Fruit fly (Drosophila melanogaster) whole organism, prepupa: ENCODE results near the gene Ssadh.

Source experiments
- Blimp-1 ChIP-seq: fragments of 200-800 bp; sonication (Bioruptor generic); optimal IDR thresholded peaks from 3 replicates; lab custom pipeline; 2017; ENCODE audit warnings: missing biosample characterization, missing genetic modification characterization, mild to moderate bottlenecking, moderate library complexity, missing genetic modification reagents
- CG10631 ChIP-seq: fragments of 200-800 bp; sonication (Bioruptor generic); optimal IDR thresholded peaks from 2 replicates; lab custom pipeline; 2016; ENCODE audit warnings: missing biosample characterization, missing genetic modification characterization
- CG10669 ChIP-seq: fragments of 200-800 bp; sonication (Bioruptor generic); optimal IDR thresholded peaks from 3 replicates; lab custom pipeline; 2018; ENCODE audit warnings: missing biosample characterization, mild to moderate bottlenecking, missing genetic modification characterization, moderate library complexity
- CG11762 ChIP-seq: fragments of 200-800 bp; sonication (Bioruptor generic); optimal IDR thresholded peaks from 3 replicates; lab custom pipeline; 2016; ENCODE audit warnings: missing biosample characterization, missing genetic modification characterization; ENCODE audit not compliant: insufficient read depth
- CG15336 ChIP-seq: fragments of 200-800 bp; sonication (Bioruptor generic); IDR thresholded peaks from 2 replicates; pipeline ENCODE4 v1.3.6; 2022; ENCODE audit warnings: missing biosample characterization, missing genetic modification characterization
- CG1621 ChIP-seq: fragments of 200-800 bp; sonication (Bioruptor generic); optimal IDR thresholded peaks from 3 replicates; lab custom pipeline; 2018; ENCODE audit warnings: missing biosample characterization, mild to moderate bottlenecking, missing genetic modification characterization
- CG16779 ChIP-seq: fragments of 200-800 bp; sonication (Bioruptor generic); optimal IDR thresholded peaks from 3 replicates; lab custom pipeline; 2017; ENCODE audit warnings: missing biosample characterization, mild to moderate bottlenecking, missing genetic modification characterization
- CG34406 ChIP-seq: fragments of 200-800 bp; sonication (Bioruptor generic); optimal IDR thresholded peaks from 3 replicates; lab custom pipeline; 2016; ENCODE audit warnings: missing biosample characterization, missing genetic modification characterization
- CG3919 ChIP-seq: fragments of 200-800 bp; sonication (Bioruptor generic); optimal IDR thresholded peaks from 3 replicates; lab custom pipeline; 2016; ENCODE audit warnings: missing biosample characterization, missing genetic modification characterization
- CG4318 ChIP-seq: fragments of 200-800 bp; sonication (Bioruptor generic); optimal IDR thresholded peaks from 3 replicates; lab custom pipeline; 2017; ENCODE audit warnings: missing biosample characterization, mild to moderate bottlenecking, missing genetic modification characterization
- CG6163 ChIP-seq: fragments of 200-800 bp; sonication (Bioruptor generic); IDR thresholded peaks from 3 replicates; pipeline ENCODE4 v1.3.6; 2022; ENCODE audit warnings: missing biosample characterization, missing genetic modification characterization
- CG6276 ChIP-seq: fragments of 200-800 bp; sonication (Bioruptor generic); optimal IDR thresholded peaks from 2 replicates; lab custom pipeline; 2017; ENCODE audit warnings: missing biosample characterization, mild to moderate bottlenecking, missing genetic modification characterization
- CG6792 ChIP-seq: fragments of 200-800 bp; sonication (Bioruptor generic); optimal IDR thresholded peaks from 3 replicates; lab custom pipeline; 2016; ENCODE audit warnings: missing biosample characterization, missing genetic modification characterization
- CG6854 ChIP-seq: fragments of 200-800 bp; sonication (Bioruptor generic); optimal IDR thresholded peaks from 2 replicates; lab custom pipeline; 2017; ENCODE audit warnings: missing biosample characterization, mild to moderate bottlenecking, missing genetic modification characterization
- CG8119 ChIP-seq: fragments of 200-800 bp; sonication (Bioruptor generic); IDR thresholded peaks from 3 replicates; pipeline ENCODE4 v1.3.6; 2022; ENCODE audit warnings: missing biosample characterization, missing genetic modification characterization
- CG8319 ChIP-seq: fragments of 200-800 bp; sonication (Bioruptor generic); optimal IDR thresholded peaks from 3 replicates; lab custom pipeline; 2016; ENCODE audit warnings: missing biosample characterization, missing genetic modification characterization
- CG8632 ChIP-seq: fragments of 200-800 bp; sonication (Bioruptor generic); optimal IDR thresholded peaks from 3 replicates; lab custom pipeline; 2016; ENCODE audit warnings: missing biosample characterization, missing genetic modification characterization
- CG9139 ChIP-seq: fragments of 200-800 bp; sonication (Bioruptor generic); optimal IDR thresholded peaks from 3 replicates; lab custom pipeline; 2017; ENCODE audit warnings: missing biosample characterization, mild to moderate bottlenecking, missing genetic modification characterization
- Eip75B ChIP-seq: fragments of 200-800 bp; sonication (Bioruptor generic); optimal IDR thresholded peaks from 3 replicates; lab custom pipeline; 2016; ENCODE audit warnings: missing biosample characterization, missing genetic modification characterization
- Eip78C ChIP-seq: fragments of 200-800 bp; sonication (Bioruptor generic); peaks from one replicate; lab custom pipeline; 2016; ENCODE audit warnings: missing biosample characterization, missing genetic modification characterization
- Eip93F ChIP-seq: fragments of 200-800 bp; sonication (Bioruptor generic); optimal IDR thresholded peaks from 2 replicates; lab custom pipeline; 2016; ENCODE audit warnings: missing biosample characterization, mild to moderate bottlenecking, missing genetic modification characterization
- Ets21C ChIP-seq: fragments of 200-800 bp; sonication (Bioruptor generic); optimal IDR thresholded peaks from 3 replicates; lab custom pipeline; 2016; ENCODE audit warnings: missing biosample characterization, missing genetic modification characterization
- Ets96B ChIP-seq: fragments of 200-800 bp; optimal IDR thresholded peaks from 2 replicates; lab custom pipeline; 2019; ENCODE audit warnings: missing biosample characterization, mild to moderate bottlenecking, missing genetic modification characterization, moderate library complexity
- Gug ChIP-seq: fragments of 200-800 bp; sonication (Bioruptor generic); IDR thresholded peaks from 2 replicates; pipeline ENCODE4 v1.3.6; 2022; ENCODE audit warnings: missing biosample characterization, missing genetic modification characterization
- Hr38 ChIP-seq: sonication (Bioruptor generic); optimal IDR thresholded peaks from 2 replicates; lab custom pipeline; 2016; ENCODE audit warnings: missing biosample characterization, missing genetic modification characterization
- Hr4 ChIP-seq: fragments of 200-800 bp; sonication (Bioruptor generic); optimal IDR thresholded peaks from 3 replicates; lab custom pipeline; 2016; ENCODE audit warnings: missing biosample characterization, missing genetic modification characterization
- Met ChIP-seq: fragments of 200-800 bp; sonication (Bioruptor generic); optimal IDR thresholded peaks from 3 replicates; lab custom pipeline; 2016; ENCODE audit warnings: missing biosample characterization, missing genetic modification characterization
- OdsH ChIP-seq: fragments of 200-800 bp; sonication (Bioruptor generic); optimal IDR thresholded peaks from 3 replicates; lab custom pipeline; 2016; ENCODE audit warnings: missing biosample characterization, missing genetic modification characterization
- Smox ChIP-seq: fragments of 200-800 bp; sonication (Bioruptor generic); optimal IDR thresholded peaks from 3 replicates; lab custom pipeline; 2016; ENCODE audit warnings: missing biosample characterization, missing genetic modification characterization
- Sox102F ChIP-seq: fragments of 200-800 bp; sonication (Bioruptor generic); optimal IDR thresholded peaks from 2 replicates; lab custom pipeline; 2016; ENCODE audit warnings: missing biosample characterization, mild to moderate bottlenecking, missing genetic modification characterization
- Sox14 ChIP-seq: fragments of 200-800 bp; sonication (Bioruptor generic); optimal IDR thresholded peaks from 3 replicates; lab custom pipeline; 2016; ENCODE audit warnings: missing biosample characterization, missing genetic modification characterization
- Sox15 ChIP-seq: fragments of 200-800 bp; sonication (Bioruptor generic); optimal IDR thresholded peaks from 3 replicates; lab custom pipeline; 2016; ENCODE audit warnings: missing biosample characterization, missing genetic modification characterization
- achi ChIP-seq: fragments of 200-800 bp; sonication (Bioruptor generic); optimal IDR thresholded peaks from 3 replicates; lab custom pipeline; 2016; ENCODE audit warnings: missing biosample characterization, missing genetic modification characterization
- acj6 ChIP-seq: fragments of 200-800 bp; sonication (Bioruptor generic); optimal IDR thresholded peaks from 3 replicates; lab custom pipeline; 2016; ENCODE audit warnings: missing biosample characterization, missing genetic modification characterization
- cyc ChIP-seq: fragments of 200-800 bp; sonication (Bioruptor generic); optimal IDR thresholded peaks from 3 replicates; lab custom pipeline; 2016; ENCODE audit warnings: missing biosample characterization, missing genetic modification characterization
- dsx ChIP-seq: fragments of 200-800 bp; optimal IDR thresholded peaks from 3 replicates; lab custom pipeline; 2019; ENCODE audit warnings: missing biosample characterization, mild to moderate bottlenecking, missing genetic modification characterization, moderate library complexity; ENCODE audit not compliant: poor library complexity, severe bottlenecking
- eg ChIP-seq: fragments of 200-800 bp; sonication (Bioruptor generic); IDR thresholded peaks from 3 replicates; pipeline ENCODE4 v1.3.6; 2022; ENCODE audit warnings: missing biosample characterization, missing genetic modification characterization
- fd85E ChIP-seq: fragments of 200-800 bp; sonication (Bioruptor generic); optimal IDR thresholded peaks from 3 replicates; lab custom pipeline; 2016; ENCODE audit warnings: missing biosample characterization, missing genetic modification characterization
- lz ChIP-seq: fragments of 200-800 bp; sonication (Bioruptor generic); optimal IDR thresholded peaks from 3 replicates; lab custom pipeline; 2016; ENCODE audit warnings: missing biosample characterization, missing genetic modification characterization
- net ChIP-seq: fragments of 200-800 bp; sonication (Bioruptor generic); optimal IDR thresholded peaks from 3 replicates; lab custom pipeline; 2016; ENCODE audit warnings: missing biosample characterization, missing genetic modification characterization
- pdm3 ChIP-seq: fragments of 200-800 bp; sonication (Bioruptor generic); optimal IDR thresholded peaks from 3 replicates; lab custom pipeline; 2016; ENCODE audit warnings: missing biosample characterization, missing genetic modification characterization
- salr ChIP-seq, 2 experiments: fragments of 200-800 bp; sonication (Bioruptor generic); optimal IDR thresholded peaks; 3 replicates each; lab custom pipeline; 2016 to 2018; ENCODE audit warnings: missing biosample characterization in 2 of 2, missing genetic modification characterization in 2 of 2, mild to moderate bottlenecking in 1 of 2
- spab ChIP-seq: fragments of 200-800 bp; sonication (Bioruptor generic); optimal IDR thresholded peaks from 2 replicates; lab custom pipeline; 2017; ENCODE audit warnings: missing biosample characterization, mild to moderate bottlenecking, missing genetic modification characterization, missing genetic modification reagents
- ss ChIP-seq, 2 experiments: fragments of 200-800 bp; sonication (Bioruptor generic); optimal IDR thresholded peaks; 2 replicates in 1 of 2; 3 replicates in 1 of 2; lab custom pipeline; 2017 to 2018; ENCODE audit warnings: mild to moderate bottlenecking in 2 of 2, missing biosample characterization in 2 of 2, missing genetic modification characterization in 2 of 2, moderate library complexity in 1 of 2
- svp ChIP-seq: fragments of 200-800 bp; sonication (Bioruptor generic); peaks from one replicate; lab custom pipeline; 2016; ENCODE audit warnings: missing biosample characterization, missing genetic modification characterization
- vri ChIP-seq: fragments of 200-800 bp; sonication (Bioruptor generic); optimal IDR thresholded peaks from 3 replicates; lab custom pipeline; 2016; ENCODE audit warnings: missing biosample characterization, mild to moderate bottlenecking, missing genetic modification characterization

Ssadh gene

dm6 chr3R:25625940-25626624 is 642 bp downstream of the Ssadh start:
- TF ChIP-seq CG9139 (GFP tag; lab: Kevin White, UChicago) = no peak
- peak; percentile 92 for TF ChIP-seq svp
- TF ChIP-seq, all 60 proteins: peak for 1

DNA sequence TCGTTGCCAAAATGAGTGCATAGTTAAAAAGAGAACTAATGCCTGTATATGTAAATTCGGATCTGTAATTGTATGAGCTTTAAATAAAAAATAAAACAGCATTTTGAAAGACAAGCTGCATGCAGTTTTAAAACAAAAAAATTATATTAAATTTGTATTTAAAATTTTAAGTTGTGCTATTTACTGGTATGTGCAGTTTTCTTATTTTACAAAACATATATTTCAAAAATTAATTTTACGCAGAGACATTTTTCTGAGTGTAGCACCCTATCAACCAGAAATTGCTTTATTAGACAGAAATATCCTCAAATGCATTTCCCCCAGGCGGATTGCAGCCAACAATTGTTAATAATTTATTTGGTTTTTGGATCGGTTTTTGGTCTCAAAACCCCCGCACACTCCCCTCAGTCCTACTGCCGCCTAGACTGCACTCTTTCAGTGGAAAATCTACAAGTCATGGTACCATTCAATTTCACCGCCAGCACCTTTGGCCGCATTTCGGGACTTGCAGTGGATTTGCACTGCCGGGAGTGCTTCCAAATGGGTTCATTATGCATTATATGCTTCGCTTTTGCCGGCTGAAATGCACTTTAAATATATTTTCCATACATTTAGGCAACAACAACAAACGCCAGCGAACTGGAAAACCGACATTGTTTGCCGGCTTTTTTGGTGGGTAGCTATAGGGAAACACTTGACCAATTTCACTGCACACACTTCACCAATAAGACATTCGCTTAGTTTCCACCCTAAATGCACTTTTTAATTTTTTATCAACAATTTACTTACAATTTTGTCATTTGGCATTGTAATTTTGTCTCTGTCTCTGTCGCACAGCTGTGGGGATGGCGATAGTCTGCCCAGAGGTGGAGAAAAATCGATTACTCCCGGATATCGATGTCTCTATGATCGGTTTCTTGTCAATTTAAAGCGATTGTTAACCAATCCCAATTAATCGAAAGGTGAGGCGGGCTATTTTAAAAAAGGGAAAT is 2.6 kb downstream of the Ssadh start, which contains the start of gene Npl4:
TSS of gene Npl4 (minus strand) at position 863 of the 992 bp plus-strand sequence.
- no peak for TF ChIP-seq Smox (GFP tag; lab: Kevin White, UChicago)
- TF ChIP-seq CG8319 (GFP tag; lab: Kevin White, UChicago) = no peak
- TF ChIP-seq ss (GFP tag; optimal IDR thresholded peaks at IDR 0.05; lab: Kevin White, UChicago) = no peak
- no peak for TF ChIP-seq CG10631 (GFP tag; lab: Kevin White, UChicago)
- peak; percentile 39 for TF ChIP-seq net (GFP tag; lab: Kevin White, UChicago)
- no peak; the same call in 2 of the 3 replicates for TF ChIP-seq eg (GFP tag; lab: Robert Waterston, UW)
- TF ChIP-seq CG9139 (GFP tag; lab: Kevin White, UChicago) = no peak
- TF ChIP-seq Eip93F (GFP tag; lab: Kevin White, UChicago) = no peak
- TF ChIP-seq CG8119 (GFP tag; lab: Robert Waterston, UW) = peak; percentile 67
- TF ChIP-seq achi (GFP tag; lab: Kevin White, UChicago) = peak; percentile 46
- no peak for TF ChIP-seq Ets21C (GFP tag; lab: Kevin White, UChicago)
- peak; percentile 11 for TF ChIP-seq Eip75B (GFP tag; lab: Kevin White, UChicago)
- no peak for TF ChIP-seq vri (GFP tag; lab: Kevin White, UChicago)
- no peak for TF ChIP-seq Hr38 (GFP tag; lab: Kevin White, UChicago)
- TF ChIP-seq Blimp-1 (GFP tag; lab: Kevin White, UChicago) = no peak
- TF ChIP-seq Met = peak; percentile 43
- TF ChIP-seq Sox15 (GFP tag; lab: Kevin White, UChicago) = no peak
- TF ChIP-seq OdsH (GFP tag; lab: Kevin White, UChicago) = peak; percentile 44
- TF ChIP-seq lz (GFP tag; lab: Kevin White, UChicago) = no peak
- TF ChIP-seq Sox102F (GFP tag; lab: Kevin White, UChicago) = no peak
- TF ChIP-seq pdm3 (GFP tag; lab: Kevin White, UChicago) = no peak
- no peak for TF ChIP-seq spab (GFP tag; lab: Kevin White, UChicago)
- peak; percentile 65 for TF ChIP-seq svp
- no peak for TF ChIP-seq CG1621 (tag; lab: Kevin White, UChicago)
- TF ChIP-seq Gug (GFP tag; lab: Robert Waterston, UW) = peak; percentile 31; the same call in 1 of the 2 replicates
- TF ChIP-seq CG15336 (GFP tag; lab: Robert Waterston, UW) = peak; percentile 67
- TF ChIP-seq CG6854 = no peak
- TF ChIP-seq acj6 (GFP tag; lab: Kevin White, UChicago) = peak; percentile 39
- peak; percentile 35 for TF ChIP-seq CG11762 (GFP tag; lab: Kevin White, UChicago)
- TF ChIP-seq Hr4 = no peak
- peak; percentile 8 for TF ChIP-seq Sox14
- no peak for TF ChIP-seq CG4318
- TF ChIP-seq Ets96B = no peak
- peak; percentile 45 for TF ChIP-seq CG34406
- peak in 1 of 2 experiments; percentile 49 for TF ChIP-seq salr (GFP tag; optimal IDR thresholded peaks at IDR 0.05; lab: Kevin White, UChicago)
- no peak for TF ChIP-seq CG10669 (GFP tag; lab: Kevin White, UChicago)
- peak; percentile 46 for TF ChIP-seq Eip78C
- no peak for TF ChIP-seq CG6276 (GFP tag; lab: Kevin White, UChicago)
- TF ChIP-seq cyc (GFP tag; lab: Kevin White, UChicago) = peak; percentile 3
- TF ChIP-seq dsx (GFP tag; lab: Kevin White, UChicago) = peak; percentile 29
- TF ChIP-seq CG3919 (GFP tag; lab: Kevin White, UChicago) = no peak
- TF ChIP-seq fd85E = no peak
- TF ChIP-seq CG16779 (tag; lab: Kevin White, UChicago) = no peak
- TF ChIP-seq CG6163 = no peak; the same call in 1 of the 3 replicates
- TF ChIP-seq CG6792 (GFP tag; lab: Kevin White, UChicago) = peak; percentile 27
- no peak for TF ChIP-seq CG8632
